Worm (Caenorhabditis elegans) whole organism, young adult: ENCODE measurements around the gene arid-1.

Experiments used
- B0019.2 ChIP-seq: fragments of 200-800 bp; sonication (Bioruptor generic); conservative IDR thresholded peaks from 2 replicates; pipeline ENCODE4 v1.3.6; 2022; ENCODE audit warnings: missing genetic modification reagents, missing genetic modification characterization, missing compliant biosample characterization
- C06A6.2 ChIP-seq: fragments of 200-800 bp; sonication (Bioruptor generic); conservative IDR thresholded peaks from 2 replicates; pipeline ENCODE4 v1.3.6; 2022; ENCODE audit warnings: missing genetic modification characterization, missing compliant biosample characterization
- F22D6.2 ChIP-seq: sonication (generic microtip); optimal IDR thresholded peaks from 2 replicates; lab custom pipeline; 2016; ENCODE audit warnings: mild to moderate bottlenecking, missing genetic modification characterization, missing compliant biosample characterization
- F23B12.7 ChIP-seq: sonication (generic microtip); optimal IDR thresholded peaks from 2 replicates; lab custom pipeline; 2017; ENCODE audit warnings: missing genetic modification characterization, mild to moderate bottlenecking, missing compliant biosample characterization, antibody characterized with exemption, moderate library complexity; ENCODE audit not compliant: insufficient read depth
- K12H6.12 ChIP-seq: fragments of 200-800 bp; sonication (Bioruptor generic); optimal IDR thresholded peaks from 2 replicates; lab custom pipeline; 2018; ENCODE audit warnings: mild to moderate bottlenecking, missing genetic modification characterization, missing compliant biosample characterization
- T26A5.8 ChIP-seq: sonication (generic microtip); optimal IDR thresholded peaks from 2 replicates; lab custom pipeline; 2016; ENCODE audit warnings: missing genetic modification characterization, missing compliant biosample characterization
- Y67H2A.10 ChIP-seq: fragments of 200-800 bp; sonication (Bioruptor generic); conservative IDR thresholded peaks from 2 replicates; pipeline ENCODE4 v1.3.6; 2022; ENCODE audit warnings: missing genetic modification reagents, missing genetic modification characterization, missing compliant biosample characterization
- Y79H2A.3 ChIP-seq: fragments of 200-800 bp; sonication (Bioruptor generic); conservative IDR thresholded peaks from 2 replicates; pipeline ENCODE4 v1.3.6; 2022; ENCODE audit warnings: missing genetic modification reagents, missing genetic modification characterization, missing compliant biosample characterization
- Y95B8A.8 ChIP-seq: fragments of 200-800 bp; sonication (Bioruptor generic); IDR thresholded peaks from 2 replicates; pipeline ENCODE4 v1.3.6; 2022; ENCODE audit warnings: missing genetic modification reagents, missing genetic modification characterization, missing compliant biosample characterization
- ZK185.1 ChIP-seq: sonication (generic microtip); optimal IDR thresholded peaks from 2 replicates; lab custom pipeline; 2016; ENCODE audit warnings: mild to moderate bottlenecking, missing genetic modification characterization, missing compliant biosample characterization; ENCODE audit not compliant: poor library complexity, severe bottlenecking
- aptf-2 ChIP-seq: fragments of 200-800 bp; sonication (Bioruptor generic); conservative IDR thresholded peaks from 2 replicates; pipeline ENCODE4 v1.3.6; 2022; ENCODE audit warnings: missing genetic modification reagents, missing genetic modification characterization, missing compliant biosample characterization
- athp-1 ChIP-seq: sonication (generic microtip); optimal IDR thresholded peaks from 2 replicates; lab custom pipeline; 2017; ENCODE audit warnings: mild to moderate bottlenecking, missing genetic modification characterization, missing compliant biosample characterization
- attf-3 ChIP-seq: fragments of 200-800 bp; sonication (Bioruptor generic); conservative IDR thresholded peaks from 2 replicates; pipeline ENCODE4 v1.3.6; 2022; ENCODE audit warnings: missing genetic modification reagents, missing genetic modification characterization, missing compliant biosample characterization
- attf-5 ChIP-seq: fragments of 200-800 bp; sonication (Bioruptor generic); optimal IDR thresholded peaks from 2 replicates; lab custom pipeline; 2018; ENCODE audit warnings: mild to moderate bottlenecking, missing genetic modification characterization, missing compliant biosample characterization
- attf-6 ChIP-seq: fragments of 200-800 bp; sonication (Bioruptor generic); IDR thresholded peaks from 2 replicates; pipeline ENCODE4 v1.3.6; 2022; ENCODE audit warnings: missing genetic modification reagents, missing genetic modification characterization, missing compliant biosample characterization
- ceh-40 ChIP-seq: fragments of 200-800 bp; sonication (Bioruptor generic); IDR thresholded peaks from 2 replicates; pipeline ENCODE4 v1.3.6; 2022; ENCODE audit warnings: missing genetic modification characterization, missing compliant biosample characterization
- ceh-79 ChIP-seq: sonication (generic microtip); optimal IDR thresholded peaks from 2 replicates; lab custom pipeline; 2017; ENCODE audit warnings: mild to moderate bottlenecking, missing genetic modification characterization, missing compliant biosample characterization
- chd-7 ChIP-seq: sonication (generic microtip); optimal IDR thresholded peaks from 2 replicates; lab custom pipeline; 2016; ENCODE audit warnings: mild to moderate bottlenecking, missing genetic modification characterization, moderate library complexity, missing compliant biosample characterization
- dpff-1 ChIP-seq: sonication (generic microtip); optimal IDR thresholded peaks from 2 replicates; lab custom pipeline; 2017; ENCODE audit warnings: mild to moderate bottlenecking, missing genetic modification characterization, missing compliant biosample characterization
- ekl-4 ChIP-seq: fragments of 200-800 bp; sonication (Bioruptor generic); IDR thresholded peaks from 2 replicates; pipeline ENCODE4 v1.3.6; 2022; ENCODE audit warnings: missing genetic modification reagents, missing genetic modification characterization, missing compliant biosample characterization
- gei-17 ChIP-seq: fragments of 200-800 bp; sonication (Bioruptor generic); optimal IDR thresholded peaks from 2 replicates; lab custom pipeline; 2018; ENCODE audit warnings: mild to moderate bottlenecking, missing genetic modification characterization, missing compliant biosample characterization
- hmg-1.2 ChIP-seq: fragments of 200-800 bp; sonication (Bioruptor generic); IDR thresholded peaks from 2 replicates; pipeline ENCODE4 v1.3.6; 2022; ENCODE audit warnings: missing genetic modification reagents, missing genetic modification characterization, missing compliant biosample characterization
- let-607 ChIP-seq, 2 experiments: fragments of 200-800 bp in 1 of 2; sonication (Bioruptor generic) in 1 of 2; sonication (generic microtip) in 1 of 2; optimal IDR thresholded peaks; 2 replicates each; lab custom pipeline; 2016 to 2018; ENCODE audit warnings: mild to moderate bottlenecking in 2 of 2, missing compliant biosample characterization in 2 of 2, missing genetic modification characterization in 2 of 2, moderate library complexity in 2 of 2, missing genotype in 1 of 2
- lin-26 ChIP-seq: fragments of 200-800 bp; sonication (Bioruptor generic); IDR thresholded peaks from 2 replicates; pipeline ENCODE4 v1.3.6; 2022; ENCODE audit warnings: missing genetic modification reagents, missing genetic modification characterization, missing compliant biosample characterization
- lin-35 ChIP-seq, 3 experiments: fragments of 150-350 bp in 2 of 3; sonication (generic microtip) in 1 of 3; optimal IDR thresholded peaks; 2 replicates each; lab custom pipeline; 2014 to 2018; ENCODE audit warnings: missing biosample characterization in 3 of 3, missing genetic modification characterization in 3 of 3, missing genetic modification reagents in 3 of 3
- lsl-1 ChIP-seq: fragments of 200-800 bp; sonication (Bioruptor generic); optimal IDR thresholded peaks from 2 replicates; lab custom pipeline; 2018; ENCODE audit warnings: mild to moderate bottlenecking, missing genetic modification characterization, moderate library complexity, missing compliant biosample characterization
- lsy-27 ChIP-seq: sonication (generic microtip); optimal IDR thresholded peaks from 2 replicates; lab custom pipeline; 2017; ENCODE audit warnings: missing genetic modification characterization, mild to moderate bottlenecking, missing compliant biosample characterization, antibody characterized with exemption, missing genotype, borderline replicate concordance; ENCODE audit not compliant: insufficient read depth
- madf-10 ChIP-seq: sonication (generic microtip); optimal IDR thresholded peaks from 2 replicates; lab custom pipeline; 2016; ENCODE audit warnings: mild to moderate bottlenecking, missing genetic modification characterization, missing compliant biosample characterization
- madf-6 ChIP-seq: fragments of 200-800 bp; sonication (Bioruptor generic); IDR thresholded peaks from 2 replicates; pipeline ENCODE4 v1.3.6; 2022; ENCODE audit warnings: missing genetic modification reagents, missing genetic modification characterization, missing compliant biosample characterization
- mel-28 ChIP-seq: sonication (generic microtip); optimal IDR thresholded peaks from 2 replicates; lab custom pipeline; 2016; ENCODE audit warnings: borderline replicate concordance, mild to moderate bottlenecking, missing genetic modification characterization, missing compliant biosample characterization
- nfya-1 ChIP-seq: sonication (generic microtip); optimal IDR thresholded peaks from 2 replicates; lab custom pipeline; 2017; ENCODE audit warnings: antibody characterized with exemption, missing compliant biosample characterization, missing genetic modification characterization, borderline replicate concordance; ENCODE audit not compliant: insufficient read depth
- nhr-179 ChIP-seq: sonication (generic microtip); optimal IDR thresholded peaks from 2 replicates; lab custom pipeline; 2016; ENCODE audit warnings: mild to moderate bottlenecking, missing genetic modification characterization, missing compliant biosample characterization
- nhr-27 ChIP-seq: fragments of 200-800 bp; sonication (Bioruptor generic); optimal IDR thresholded peaks from 2 replicates; lab custom pipeline; 2018; ENCODE audit warnings: mild to moderate bottlenecking, missing genetic modification characterization, moderate library complexity, missing compliant biosample characterization
- rec-8 ChIP-seq, 2 experiments: sonication (generic microtip); optimal IDR thresholded peaks; 2 replicates each; lab custom pipeline; 2016; ENCODE audit warnings: mild to moderate bottlenecking in 2 of 2, missing genetic modification characterization in 2 of 2, missing genetic modification reagents in 2 of 2, missing genotype in 2 of 2, missing biosample characterization in 1 of 2, missing compliant biosample characterization in 1 of 2, moderate library complexity in 1 of 2
- snpc-4 ChIP-seq, 5 experiments: fragments of 150-350 bp in 1 of 5; sonication (generic microtip) in 4 of 5; optimal IDR thresholded peaks; 2 replicates each; lab custom pipeline; 2014 to 2018; ENCODE audit warnings: missing genetic modification characterization in 5 of 5, missing biosample characterization in 3 of 5, antibody characterized with exemption in 2 of 5, mild to moderate bottlenecking in 2 of 5, missing compliant biosample characterization in 2 of 5, missing genotype in 2 of 5, moderate library complexity in 2 of 5, missing genetic modification reagents in 1 of 5
- sptf-2 ChIP-seq: fragments of 200-800 bp; sonication (Bioruptor generic); optimal IDR thresholded peaks from 2 replicates; lab custom pipeline; 2018; ENCODE audit warnings: mild to moderate bottlenecking, missing genetic modification characterization, missing compliant biosample characterization
- tbx-9 ChIP-seq: sonication (generic microtip); optimal IDR thresholded peaks from 2 replicates; lab custom pipeline; 2016; ENCODE audit warnings: borderline replicate concordance, missing genetic modification characterization, inconsistent platforms, missing compliant biosample characterization
- tlf-1 ChIP-seq: fragments of 200-800 bp; sonication (Bioruptor generic); optimal IDR thresholded peaks from 2 replicates; lab custom pipeline; 2018; ENCODE audit warnings: mild to moderate bottlenecking, missing genetic modification characterization, missing compliant biosample characterization
- unc-62 ChIP-seq: fragments of 150-350 bp; optimal IDR thresholded peaks from 2 replicates; lab custom pipeline; 2014; ENCODE audit warnings: missing biosample characterization, missing genetic modification reagents, missing genetic modification characterization
- xnd-1 ChIP-seq: sonication (generic microtip); optimal IDR thresholded peaks from 2 replicates; lab custom pipeline; 2016; ENCODE audit warnings: missing genotype, missing genetic modification reagents, missing genetic modification characterization, missing compliant biosample characterization
- zim-3 ChIP-seq: sonication (generic microtip); optimal IDR thresholded peaks from 2 replicates; lab custom pipeline; 2017; ENCODE audit warnings: mild to moderate bottlenecking, missing genetic modification characterization, moderate library complexity, missing compliant biosample characterization
- ztf-22 ChIP-seq: fragments of 200-800 bp; sonication (Bioruptor generic); optimal IDR thresholded peaks from 2 replicates; lab custom pipeline; 2018; ENCODE audit warnings: mild to moderate bottlenecking, missing genetic modification characterization, moderate library complexity, missing compliant biosample characterization
- ztf-25 ChIP-seq: fragments of 200-800 bp; sonication (Bioruptor generic); IDR thresholded peaks from 2 replicates; pipeline ENCODE4 v1.3.6; 2022; ENCODE audit warnings: missing genetic modification reagents, missing genetic modification characterization, missing compliant biosample characterization
- ztf-26 ChIP-seq: sonication (generic microtip); optimal IDR thresholded peaks from 2 replicates; lab custom pipeline; 2017; ENCODE audit warnings: missing genetic modification characterization, missing compliant biosample characterization
- ztf-28 ChIP-seq: fragments of 200-800 bp; sonication (Bioruptor generic); IDR thresholded peaks from 2 replicates; pipeline ENCODE4 v1.3.6; 2022; ENCODE audit warnings: missing genetic modification reagents, missing genetic modification characterization, missing compliant biosample characterization
- ztf-3 ChIP-seq: fragments of 200-800 bp; sonication (Bioruptor generic); optimal IDR thresholded peaks from 2 replicates; lab custom pipeline; 2018; ENCODE audit warnings: mild to moderate bottlenecking, missing genetic modification characterization, missing compliant biosample characterization

The arid-1 gene

ce11 chrV:185694-186217 is at the start of gene arid-1:
Gene arid-1, plus strand, starts transcription at chrV:186167.
- no peak for TF ChIP-seq C06A6.2
- no peak for TF ChIP-seq nfya-1 (tag; lab: Kevin White, UChicago)
- TF ChIP-seq aptf-2 (GFP tag; lab: Robert Waterston, UW), result no peak
- no peak for TF ChIP-seq athp-1 (tag; lab: Kevin White, UChicago)
- TF ChIP-seq ekl-4, result no peak
- peak; percentile 99 for TF ChIP-seq hmg-1.2
- TF ChIP-seq ztf-3 (GFP tag; lab: Kevin White, UChicago), result no peak
- TF ChIP-seq B0019.2 (GFP tag; lab: Robert Waterston, UW), result no peak
- TF ChIP-seq lsl-1 (GFP tag; lab: Kevin White, UChicago), result peak; percentile 53
- no peak for TF ChIP-seq attf-6
- peak; percentile 46 for TF ChIP-seq xnd-1 (tag; lab: Kevin White, UChicago)
- TF ChIP-seq chd-7 (tag; lab: Kevin White, UChicago), result no peak
- TF ChIP-seq tlf-1 (GFP tag; lab: Kevin White, UChicago), result no peak
- no peak for TF ChIP-seq F22D6.2
- TF ChIP-seq tbx-9 (tag; lab: Kevin White, UChicago), result no peak
- TF ChIP-seq dpff-1, result no peak
- TF ChIP-seq ztf-28 (GFP tag; lab: Robert Waterston, UW), result no peak
- TF ChIP-seq ceh-79 (tag; lab: Kevin White, UChicago), result no peak
- no peak for TF ChIP-seq ZK185.1
- no peak for TF ChIP-seq rec-8 (tag; optimal IDR thresholded peaks at IDR 0.05; lab: Kevin White, UChicago)
- TF ChIP-seq lsy-27 (tag; lab: Kevin White, UChicago), result no peak
- TF ChIP-seq K12H6.12 (tag; lab: Kevin White, UChicago), result no peak
- TF ChIP-seq sptf-2 (GFP tag; lab: Kevin White, UChicago), result no peak
- TF ChIP-seq nhr-27 (tag; lab: Kevin White, UChicago), result no peak
- TF ChIP-seq T26A5.8 (tag; lab: Kevin White, UChicago), result no peak
- no peak for TF ChIP-seq lin-26 (GFP tag; lab: Robert Waterston, UW)
- TF ChIP-seq unc-62 (GFP tag; lab: Kevin White, UChicago), result no peak
- TF ChIP-seq zim-3 (tag; lab: Kevin White, UChicago), result no peak
- no peak for TF ChIP-seq ztf-25 (GFP tag; lab: Robert Waterston, UW)
- no peak for TF ChIP-seq mel-28 (tag; lab: Kevin White, UChicago)
- peak; percentile 47 for TF ChIP-seq madf-10 (tag; lab: Kevin White, UChicago)
- 0 out of 2 replicates have a peak, but pooled peaks have one; percentile 38 for TF ChIP-seq attf-3 (GFP tag; lab: Robert Waterston, UW)
- 0 out of 2 replicates have a peak, but pooled peaks have one; percentile 38 for TF ChIP-seq Y79H2A.3
- TF ChIP-seq Y67H2A.10 (GFP tag; lab: Robert Waterston, UW), result no peak
- TF ChIP-seq ztf-26 (tag; lab: Kevin White, UChicago), result no peak
- peak; percentile 84 for TF ChIP-seq attf-5 (GFP tag; lab: Kevin White, UChicago)
- no peak for TF ChIP-seq gei-17
- TF ChIP-seq let-607 (tag; optimal IDR thresholded peaks at IDR 0.05; lab: Kevin White, UChicago), result no peak
- peak in 1 of 3 experiments; percentile 39 for TF ChIP-seq lin-35 (GFP tag; optimal IDR thresholded peaks at IDR 0.05; lab: Kevin White, UChicago)
- TF ChIP-seq nhr-179, result no peak
- TF ChIP-seq snpc-4 (GFP tag; optimal IDR thresholded peaks at IDR 0.05; lab: Kevin White, UChicago), result no peak
- peak in 3 of 4 experiments; percentile 8 to 27 (median 17) for TF ChIP-seq snpc-4 (tag; optimal IDR thresholded peaks at IDR 0.05; lab: Kevin White, UChicago)
- TF ChIP-seq madf-6 (GFP tag; lab: Robert Waterston, UW), result peak; percentile 83
- TF ChIP-seq F23B12.7 (tag; lab: Kevin White, UChicago), result no peak
- 0 out of 2 replicates have a peak, but pooled peaks have one; percentile 11 for TF ChIP-seq Y95B8A.8 (GFP tag; lab: Robert Waterston, UW)
- TF ChIP-seq ztf-22, result no peak
- TF ChIP-seq ceh-40 (GFP tag; lab: Robert Waterston, UW), result no peak
